Worm (Caenorhabditis elegans) whole organism, midembryonic: ENCODE measurements around the gene fsn-1.

Source experiments
- T22C8.4 ChIP-seq: fragments of 200-800 bp; sonication (Bioruptor generic); IDR thresholded peaks from 2 replicates; pipeline ENCODE4 v1.3.6; 2022; ENCODE audit warnings: missing genetic modification characterization, missing compliant biosample characterization
- cog-1 ChIP-seq: sonication (generic microtip); optimal IDR thresholded peaks from 2 replicates; lab custom pipeline; 2016; ENCODE audit warnings: missing genetic modification characterization, missing compliant biosample characterization
- flt-1 ChIP-seq: fragments of 200-800 bp; sonication (Bioruptor generic); IDR thresholded peaks from 2 replicates; pipeline ENCODE4 v1.3.6; 2022; ENCODE audit warnings: missing genetic modification characterization, missing compliant biosample characterization
- klf-2 ChIP-seq: fragments of 200-800 bp; sonication (Bioruptor generic); conservative IDR thresholded peaks from 2 replicates; pipeline ENCODE4 v1.3.6; 2022; ENCODE audit warnings: missing genetic modification reagents, missing genetic modification characterization, missing compliant biosample characterization
- med-1 ChIP-seq: sonication (generic microtip); optimal IDR thresholded peaks from 2 replicates; lab custom pipeline; 2017; ENCODE audit warnings: missing genetic modification characterization, mild to moderate bottlenecking, missing compliant biosample characterization, antibody characterized with exemption, missing genetic modification reagents; ENCODE audit not compliant: insufficient read depth
- ref-1 ChIP-seq: fragments of 200-800 bp; sonication (Bioruptor generic); conservative IDR thresholded peaks from 2 replicates; pipeline ENCODE4 v1.3.6; 2022; ENCODE audit warnings: missing genetic modification reagents, missing genetic modification characterization, missing compliant biosample characterization
- tab-1 ChIP-seq: fragments of 200-800 bp; sonication (Bioruptor generic); IDR thresholded peaks from 2 replicates; pipeline ENCODE4 v1.3.6; 2022; ENCODE audit warnings: missing genetic modification characterization, missing compliant biosample characterization
- ztf-23 ChIP-seq: fragments of 200-800 bp; sonication (Bioruptor generic); IDR thresholded peaks from 2 replicates; pipeline ENCODE4 v1.3.6; 2022; ENCODE audit warnings: missing genetic modification reagents, missing genetic modification characterization, missing compliant biosample characterization
- ztf-29 ChIP-seq: fragments of 200-800 bp; sonication (Bioruptor generic); IDR thresholded peaks from 2 replicates; pipeline ENCODE4 v1.3.6; 2022; ENCODE audit warnings: missing genetic modification reagents, missing genetic modification characterization, missing compliant biosample characterization

DNA sequence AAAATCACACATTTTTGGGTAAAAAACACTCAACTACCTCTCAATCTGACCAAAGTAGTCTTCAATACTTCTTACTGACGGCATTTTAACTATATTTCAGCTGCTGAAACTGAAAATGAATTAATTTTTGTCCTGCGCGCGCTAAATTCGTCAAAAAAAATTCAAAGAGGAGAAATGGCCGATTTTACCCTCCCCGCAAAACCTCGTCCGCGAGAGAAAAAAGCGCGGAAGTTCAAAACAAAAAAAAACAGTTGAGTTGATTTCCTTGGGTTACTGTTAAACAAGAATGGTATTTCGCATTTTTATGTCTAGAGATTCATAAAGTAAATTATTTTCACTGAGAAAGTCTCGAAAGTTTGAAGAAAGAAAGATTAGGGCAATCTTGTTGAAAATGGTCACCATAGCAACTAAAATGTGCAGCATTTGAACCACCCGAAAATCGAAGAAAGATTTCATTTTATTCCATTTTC lies 49.7 kb downstream of the fsn-1 start, which contains the start of the genes C27F2.10 and wdr-60:
- TF ChIP-seq ztf-29 (GFP tag; lab: Robert Waterston, UW) (no peak), med-1 (GFP tag; lab: Kevin White, UChicago) (no peak), flt-1 (GFP tag; lab: Robert Waterston, UW) (0 out of 2 replicates have a peak, but pooled peaks have one; percentile 42), ztf-23 (no peak), ref-1 (GFP tag; lab: Robert Waterston, UW) (no peak), cog-1 (tag; lab: Kevin White, UChicago) (no peak), T22C8.4 (GFP tag; lab: Robert Waterston, UW) (no peak), tab-1 (GFP tag; lab: Robert Waterston, UW) (no peak), klf-2 (GFP tag; lab: Robert Waterston, UW) (no peak)
